Fruit fly (Drosophila melanogaster): ENCODE measurements around the gene CG17129.

CG17129 gene

dm6 chr3L:722386-722785 lies 42.3 kb upstream of the CG17129 start (continued):
- TF ChIP-seq Hmx (GFP tag; optimal IDR thresholded peaks at IDR 0.05) (no peak), Rfx (GFP tag; IDR thresholded peaks at IDR 0.05) (peak; percentile 59), CG10274 (GFP tag; optimal IDR thresholded peaks at IDR 0.05) (no peak), dmrt99B (tag; optimal IDR thresholded peaks at IDR 0.05) (peak; percentile 43), gce (GFP tag; IDR thresholded peaks at IDR 0.05) (no peak), row (GFP tag; IDR thresholded peaks at IDR 0.05) (peak; percentile 43), dysf (GFP tag; IDR thresholded peaks at IDR 0.05) (peak; percentile 62; the same call in 2 of the 3 replicates), trh (GFP tag; optimal IDR thresholded peaks at IDR 0.05) (no peak), CG2712 (tag; optimal IDR thresholded peaks at IDR 0.05) (no peak), slbo (GFP tag; IDR thresholded peaks at IDR 0.05) (peak; percentile 45; the same call in 1 of the 2 replicates), CG11504 (tag; optimal IDR thresholded peaks at IDR 0.05) (peak; percentile 39), fd3F (GFP tag; optimal IDR thresholded peaks at IDR 0.05) (no peak), CG4730 (GFP tag; IDR thresholded peaks at IDR 0.05) (peak; percentile 43; the same call in 1 of the 2 replicates), sim (GFP tag; IDR thresholded peaks at IDR 0.05) (no peak), CG14860 (GFP tag; IDR thresholded peaks at IDR 0.05; ENCODE audit: partially characterized antibody) (no peak), chn (GFP tag; optimal IDR thresholded peaks at IDR 0.05) (no peak), Opbp (GFP tag; IDR thresholded peaks at IDR 0.05; ENCODE audit: partially characterized antibody) (0 out of 3 replicates have a peak, but pooled peaks have one; percentile 22), Lhr (GFP tag; optimal IDR thresholded peaks at IDR 0.05) (no peak), Rx (GFP tag; IDR thresholded peaks at IDR 0.05) (peak; percentile 61), CG18011 (GFP tag; optimal IDR thresholded peaks at IDR 0.05) (no peak), lbe (GFP tag; optimal IDR thresholded peaks at IDR 0.05) (no peak), CG18599 (GFP tag; optimal IDR thresholded peaks at IDR 0.05) (peak; percentile 33), zfh2 (GFP tag; optimal IDR thresholded peaks at IDR 0.05) (peak; percentile 23), bowl (GFP tag; IDR thresholded peaks at IDR 0.05) (no peak), grau (tag; optimal IDR thresholded peaks at IDR 0.05) (peak; percentile 27), prd (optimal IDR thresholded peaks at IDR 0.05) (no peak), prd (GFP tag; IDR thresholded peaks at IDR 0.05) (peak; percentile 56), CG12391 (tag; optimal IDR thresholded peaks at IDR 0.05) (no peak), NC2β (GFP tag; optimal IDR thresholded peaks at IDR 0.05) (no peak), Oli (tag; optimal IDR thresholded peaks at IDR 0.05) (peak; percentile 38), CG9817 (tag; optimal IDR thresholded peaks at IDR 0.05) (peak; percentile 17), E2f1 (GFP tag; IDR thresholded peaks at IDR 0.05) (peak; percentile 26; the same call in 1 of the 2 replicates), CG4707 (GFP tag; optimal IDR thresholded peaks at IDR 0.05) (no peak), fu2 (GFP tag; optimal IDR thresholded peaks at IDR 0.05) (no peak), CG16815 (GFP tag; optimal IDR thresholded peaks at IDR 0.05) (no peak), Sry-β (GFP tag; optimal IDR thresholded peaks at IDR 0.05) (no peak), cad (GFP tag; optimal IDR thresholded peaks at IDR 0.05) (no peak), Nf-YA (GFP tag; IDR thresholded peaks at IDR 0.05) (peak; percentile 28; the same call in 1 of the 2 replicates), CG6813 (GFP tag; optimal IDR thresholded peaks at IDR 0.05) (no peak), cas (GFP tag; IDR thresholded peaks at IDR 0.05) (no peak), CG8290 (GFP tag; optimal IDR thresholded peaks at IDR 0.05) (no peak), CG8290 (tag; optimal IDR thresholded peaks at IDR 0.05) (peak in 1 of 2 experiments; percentile 62), Myb (GFP tag; optimal IDR thresholded peaks at IDR 0.05) (no peak), bigmax (GFP tag; optimal IDR thresholded peaks at IDR 0.05) (no peak), HHEX (GFP tag; optimal IDR thresholded peaks at IDR 0.05) (no peak), ato (GFP tag; IDR thresholded peaks at IDR 0.05; ENCODE audit: partially characterized antibody) (no peak), CG3407 (GFP tag; optimal IDR thresholded peaks at IDR 0.05) (no peak), Atf3 (GFP tag; optimal IDR thresholded peaks at IDR 0.05) (no peak), CG10543 (GFP tag; optimal IDR thresholded peaks at IDR 0.05) (no peak), CG17385 (GFP tag; optimal IDR thresholded peaks at IDR 0.05) (peak; percentile 5), CG17568 (GFP tag; optimal IDR thresholded peaks at IDR 0.05) (no peak)
